Worm (Caenorhabditis elegans) whole organism, L4 larva: Measurements from ENCODE around the gene C12D5.10.
A peak's percentile ranks its signal among the peaks of the same experiment; 100 is the strongest.

Experiments
- D1046.2 ChIP-seq: fragments of 200-800 bp; sonication (Bioruptor generic); IDR thresholded peaks from 2 replicates; pipeline ENCODE4 v1.3.6; 2022; ENCODE audit warnings: missing genetic modification characterization, missing compliant biosample characterization
- F10B5.3 ChIP-seq: sonication (generic microtip); optimal IDR thresholded peaks from 2 replicates; lab custom pipeline; 2016; ENCODE audit warnings: mild to moderate bottlenecking, missing genetic modification characterization, missing compliant biosample characterization
- F26F4.8 ChIP-seq: fragments of 200-800 bp; sonication (Bioruptor generic); conservative IDR thresholded peaks from 2 replicates; pipeline ENCODE4 v1.3.6; 2022; ENCODE audit warnings: missing genetic modification characterization, missing compliant biosample characterization
- F37D6.2 ChIP-seq: sonication (generic microtip); optimal IDR thresholded peaks from 2 replicates; lab custom pipeline; 2016; ENCODE audit warnings: mild to moderate bottlenecking, missing genetic modification characterization, missing compliant biosample characterization
- F49E8.2 ChIP-seq: sonication (generic microtip); optimal IDR thresholded peaks from 2 replicates; lab custom pipeline; 2016; ENCODE audit warnings: missing compliant biosample characterization, mild to moderate bottlenecking, missing genetic modification characterization, borderline replicate concordance
- T26A8.4 ChIP-seq: fragments of 200-800 bp; sonication (Bioruptor generic); IDR thresholded peaks from 2 replicates; pipeline ENCODE4 v1.3.6; 2022; ENCODE audit warnings: missing genetic modification characterization, missing compliant biosample characterization
- Y105C5A.15 ChIP-seq: fragments of 200-800 bp; sonication (Bioruptor generic); IDR thresholded peaks from 2 replicates; pipeline ENCODE4 v1.3.6; 2022; ENCODE audit warnings: missing genetic modification characterization, missing compliant biosample characterization
- ZK337.2 ChIP-seq: fragments of 200-800 bp; sonication (Bioruptor generic); IDR thresholded peaks from 2 replicates; pipeline ENCODE4 v1.3.6; 2022; ENCODE audit warnings: missing genetic modification reagents, missing genetic modification characterization, missing compliant biosample characterization
- aha-1 ChIP-seq: fragments of 150-350 bp; peaks from one replicate; lab custom pipeline; 2014; ENCODE audit warnings: missing biosample characterization, missing genetic modification characterization
- aly-2 ChIP-seq: sonication (generic microtip); optimal IDR thresholded peaks from 2 replicates; lab custom pipeline; 2018; ENCODE audit warnings: missing biosample characterization, missing genetic modification characterization
- ama-1 ChIP-seq: fragments of 150-350 bp; optimal IDR thresholded peaks from 2 replicates; lab custom pipeline; 2014; ENCODE audit warnings: inconsistent platforms, mixed read lengths
- arid-1 ChIP-seq: fragments of 200-800 bp; sonication (Bioruptor generic); conservative IDR thresholded peaks from 2 replicates; pipeline ENCODE4 v1.3.6; 2022; ENCODE audit warnings: missing genetic modification reagents, missing genetic modification characterization, missing compliant biosample characterization
- attf-4 ChIP-seq: sonication (generic microtip); optimal IDR thresholded peaks from 3 replicates; lab custom pipeline; 2017; ENCODE audit warnings: missing biosample characterization, missing genetic modification characterization
- ceh-28 ChIP-seq: fragments of 150-350 bp; optimal IDR thresholded peaks from 2 replicates; lab custom pipeline; 2014; ENCODE audit warnings: missing biosample characterization, missing genetic modification reagents, missing genetic modification characterization
- ceh-32 ChIP-seq: sonication (generic microtip); optimal IDR thresholded peaks from 2 replicates; lab custom pipeline; 2016; ENCODE audit warnings: mild to moderate bottlenecking, missing genetic modification characterization, missing compliant biosample characterization; ENCODE audit not compliant: poor library complexity
- ceh-44 ChIP-seq: fragments of 200-800 bp; sonication (Bioruptor generic); IDR thresholded peaks from 2 replicates; pipeline ENCODE4 v1.3.6; 2022; ENCODE audit warnings: missing genetic modification reagents, missing genetic modification characterization, missing compliant biosample characterization
- ceh-82 ChIP-seq: sonication (generic microtip); optimal IDR thresholded peaks from 2 replicates; lab custom pipeline; 2017; ENCODE audit warnings: missing biosample characterization, missing genetic modification characterization
- daf-19 ChIP-seq: fragments of 200-800 bp; sonication (Bioruptor generic); conservative IDR thresholded peaks from 2 replicates; pipeline ENCODE4 v1.3.6; 2022; ENCODE audit warnings: missing genetic modification characterization, missing compliant biosample characterization
- daf-8 ChIP-seq: fragments of 200-800 bp; sonication (Bioruptor generic); IDR thresholded peaks from 2 replicates; pipeline ENCODE4 v1.3.6; 2022; ENCODE audit warnings: missing genetic modification characterization, missing compliant biosample characterization
- dmd-8 ChIP-seq: fragments of 200-800 bp; sonication (Bioruptor generic); IDR thresholded peaks from 2 replicates; pipeline ENCODE4 v1.3.6; 2022; ENCODE audit warnings: missing genetic modification characterization, missing compliant biosample characterization
- dve-1 ChIP-seq: sonication (generic microtip); optimal IDR thresholded peaks from 2 replicates; lab custom pipeline; 2017; ENCODE audit warnings: antibody characterized with exemption, mild to moderate bottlenecking, missing genetic modification characterization, missing compliant biosample characterization; ENCODE audit not compliant: insufficient read depth
- fkh-10 ChIP-seq: fragments of 150-350 bp; optimal IDR thresholded peaks from 2 replicates; lab custom pipeline; 2014; ENCODE audit warnings: missing biosample characterization, missing genetic modification reagents, missing genetic modification characterization
- hlh-11 ChIP-seq: fragments of 200-800 bp; sonication (Bioruptor generic); optimal IDR thresholded peaks from 2 replicates; lab custom pipeline; 2018; ENCODE audit warnings: mild to moderate bottlenecking, missing genetic modification characterization, missing compliant biosample characterization
- hmg-1.1 ChIP-seq: fragments of 200-800 bp; sonication (Bioruptor generic); IDR thresholded peaks from 2 replicates; pipeline ENCODE4 v1.3.6; 2022; ENCODE audit warnings: missing genetic modification reagents, missing genetic modification characterization, missing compliant biosample characterization
- lin-15B ChIP-seq: fragments of 150-350 bp; sonication (generic microtip); optimal IDR thresholded peaks from 3 replicates; lab custom pipeline; 2014; ENCODE audit warnings: missing biosample characterization, missing genetic modification characterization
- lin-38 ChIP-seq: fragments of 200-800 bp; sonication (Bioruptor generic); IDR thresholded peaks from 2 replicates; pipeline ENCODE4 v1.3.6; 2022; ENCODE audit warnings: missing genetic modification reagents, missing genetic modification characterization, missing compliant biosample characterization
- lin-39 ChIP-seq: fragments of 150-350 bp; optimal IDR thresholded peaks from 2 replicates; lab custom pipeline; 2014; ENCODE audit warnings: missing biosample characterization, missing genetic modification reagents, missing genetic modification characterization
- lsy-2 ChIP-seq, 2 experiments: fragments of 150-350 bp in 1 of 2; sonication (generic microtip) in 1 of 2; optimal IDR thresholded peaks; 2 replicates each; lab custom pipeline; 2014 to 2017; ENCODE audit warnings: missing biosample characterization in 2 of 2, missing genetic modification characterization in 2 of 2
- mdt-29 ChIP-seq: fragments of 200-800 bp; sonication (Bioruptor generic); IDR thresholded peaks from 2 replicates; pipeline ENCODE4 v1.3.6; 2022; ENCODE audit warnings: missing genetic modification reagents, missing genetic modification characterization, missing compliant biosample characterization
- mep-1 ChIP-seq: fragments of 150-350 bp; sonication (generic microtip); optimal IDR thresholded peaks from 3 replicates; lab custom pipeline; 2014; ENCODE audit warnings: missing biosample characterization, missing genetic modification characterization
- mes-2 ChIP-seq: sonication (generic microtip); optimal IDR thresholded peaks from 2 replicates; lab custom pipeline; 2016; ENCODE audit warnings: missing genotype, mild to moderate bottlenecking, missing genetic modification characterization, missing compliant biosample characterization; ENCODE audit not compliant: poor library complexity, severe bottlenecking
- nhr-11 ChIP-seq: fragments of 150-350 bp; optimal IDR thresholded peaks from 2 replicates; lab custom pipeline; 2014; ENCODE audit warnings: missing biosample characterization, missing genetic modification characterization
- nhr-6 ChIP-seq: fragments of 150-350 bp; optimal IDR thresholded peaks from 2 replicates; lab custom pipeline; 2014; ENCODE audit warnings: missing biosample characterization, missing genetic modification characterization
- nhr-77 ChIP-seq: fragments of 150-350 bp; optimal IDR thresholded peaks from 2 replicates; lab custom pipeline; 2014; ENCODE audit warnings: missing biosample characterization, missing genetic modification characterization
- pha-4 ChIP-seq, 2 experiments: fragments of 150-350 bp in 1 of 2; fragments of 200-800 bp in 1 of 2; sonication (Bioruptor generic) in 1 of 2; IDR thresholded peaks in 1 of 2; optimal IDR thresholded peaks in 1 of 2; 2 replicates each; pipeline versions ENCODE4 v1.3.6 to Lab custom; 2014 to 2022; ENCODE audit warnings: missing genetic modification characterization in 2 of 2, missing genetic modification reagents in 2 of 2, missing biosample characterization in 1 of 2, missing compliant biosample characterization in 1 of 2
- pqm-1 ChIP-seq: sonication (generic microtip); optimal IDR thresholded peaks from 2 replicates; lab custom pipeline; 2017; ENCODE audit warnings: missing biosample characterization, missing genetic modification characterization
- skn-1 ChIP-seq: fragments of 150-350 bp; optimal IDR thresholded peaks from 2 replicates; lab custom pipeline; 2014; ENCODE audit warnings: missing biosample characterization, missing genetic modification characterization
- snpc-1.2 ChIP-seq: fragments of 200-800 bp; sonication (Bioruptor generic); IDR thresholded peaks from 2 replicates; pipeline ENCODE4 v1.3.6; 2022; ENCODE audit warnings: missing genetic modification reagents, missing genetic modification characterization, missing compliant biosample characterization
- snpc-4 ChIP-seq: fragments of 150-350 bp; optimal IDR thresholded peaks from 2 replicates; lab custom pipeline; 2014; ENCODE audit warnings: missing biosample characterization, missing genetic modification characterization
- spr-3 ChIP-seq: fragments of 200-800 bp; sonication (Bioruptor generic); optimal IDR thresholded peaks from 2 replicates; lab custom pipeline; 2018; ENCODE audit warnings: mild to moderate bottlenecking, missing genetic modification characterization, missing compliant biosample characterization
- unc-130 ChIP-seq: sonication (generic microtip); optimal IDR thresholded peaks from 2 replicates; lab custom pipeline; 2016; ENCODE audit warnings: missing genetic modification reagents, missing genetic modification characterization, missing compliant biosample characterization
- unc-62 ChIP-seq, 3 experiments: fragments of 150-350 bp in 1 of 3; sonication (generic microtip); optimal IDR thresholded peaks in 2 of 3; peaks in 1 of 3; 1 replicate in 1 of 3; 2 replicates in 2 of 3; lab custom pipeline; 2014 to 2017; ENCODE audit warnings: missing biosample characterization in 3 of 3, missing genetic modification characterization in 3 of 3, missing genetic modification reagents in 3 of 3, missing genotype in 1 of 3
- vab-7 ChIP-seq: fragments of 200-800 bp; sonication (Bioruptor generic); IDR thresholded peaks from 2 replicates; pipeline ENCODE4 v1.3.6; 2022; ENCODE audit warnings: missing genetic modification reagents, missing genetic modification characterization, missing compliant biosample characterization
- zfp-2 ChIP-seq: sonication (generic microtip); optimal IDR thresholded peaks from 2 replicates; lab custom pipeline; 2016; ENCODE audit warnings: mild to moderate bottlenecking, missing genetic modification characterization, missing compliant biosample characterization
- zip-2 ChIP-seq: fragments of 150-350 bp; optimal IDR thresholded peaks from 2 replicates; lab custom pipeline; 2014; ENCODE audit warnings: missing biosample characterization, missing genetic modification characterization

Gene C12D5.10

ce11 chrV:7730488-7730887 lies 37.2 kb upstream of the C12D5.10 start (continued):
- 0 out of 2 replicates have a peak, but pooled peaks have one; percentile 61 for TF ChIP-seq arid-1 (GFP tag; lab: Robert Waterston, UW)
- no peak for TF ChIP-seq lin-15B
- 0 out of 2 replicates have a peak, but pooled peaks have one; percentile 45 for TF ChIP-seq hmg-1.1 (GFP tag; lab: Robert Waterston, UW)
- no peak for TF ChIP-seq pqm-1 (tag; lab: Kevin White, UChicago)
- TF ChIP-seq skn-1 (tag; lab: Kevin White, UChicago) = no peak
- no peak for TF ChIP-seq attf-4
- TF ChIP-seq unc-62 (GFP tag; optimal IDR thresholded peaks at IDR 0.05 in 1 of 2; lab: Kevin White, UChicago) = peak in 1 of 2 experiments; percentile 8
- no peak for TF ChIP-seq unc-62 (tag; optimal IDR thresholded peaks at IDR 0.05; lab: Kevin White, UChicago)
- TF ChIP-seq F49E8.2 (tag; lab: Kevin White, UChicago) = no peak
- peak; percentile 77 for TF ChIP-seq T26A8.4 (GFP tag; lab: Robert Waterston, UW)
- no peak for TF ChIP-seq daf-8 (GFP tag; lab: Robert Waterston, UW)
- no peak for TF ChIP-seq zip-2 (tag; lab: Kevin White, UChicago)
- TF ChIP-seq snpc-1.2 (GFP tag; lab: Robert Waterston, UW) = peak; percentile 52; the same call in 1 of the 2 replicates
- no peak for TF ChIP-seq ZK337.2 (GFP tag; lab: Robert Waterston, UW)
- TF ChIP-seq zfp-2 (tag; lab: Kevin White, UChicago) = no peak
- no peak for TF ChIP-seq Y105C5A.15 (GFP tag; lab: Robert Waterston, UW)
- TF ChIP-seq spr-3 = peak; percentile 1
- no peak for TF ChIP-seq aha-1 (tag; lab: Kevin White, UChicago)
- no peak for TF ChIP-seq ceh-32 (tag; lab: Kevin White, UChicago)

- TF ChIP-seq mdt-29 (GFP tag; lab: Robert Waterston, UW) (no peak), unc-62 (GFP tag; optimal IDR thresholded peaks at IDR 0.05 in 1 of 2; lab: Kevin White, UChicago) (peak in 1 of 2 experiments; percentile 55), unc-62 (tag; optimal IDR thresholded peaks at IDR 0.05; lab: Kevin White, UChicago) (no peak)
These were observed 35.4 kb upstream of the C12D5.10 start, which contains the start of gene Y97E10C.1 for ce11 chrV:7728679-7729027. Y97E10C.1 (plus strand) TSS chrV:7728879.

ce11 chrV:7728003-7728678 lies 34.8 kb upstream of the C12D5.10 start:
- TF ChIP-seq lin-39 (tag; lab: Kevin White, UChicago) (peak; percentile 9), fkh-10 (peak; percentile 73), Y105C5A.15 (GFP tag; lab: Robert Waterston, UW) (no peak), daf-19 (GFP tag; lab: Robert Waterston, UW) (no peak), pha-4 (GFP tag; IDR thresholded peaks at IDR 0.05; lab: Robert Waterston, UW) (peak; percentile 57; the same call in 1 of the 2 replicates), pha-4 (tag; optimal IDR thresholded peaks at IDR 0.05; lab: Kevin White, UChicago) (no peak), ceh-82 (no peak), lsy-2 (tag; optimal IDR thresholded peaks at IDR 0.05; lab: Kevin White, UChicago) (peak; percentile 77), dmd-8 (GFP tag; lab: Robert Waterston, UW) (no peak), nhr-6 (tag; lab: Kevin White, UChicago) (no peak), mep-1 (tag; lab: Kevin White, UChicago) (peak; percentile 57), vab-7 (GFP tag; lab: Robert Waterston, UW) (no peak), mes-2 (tag; lab: Kevin White, UChicago) (peak; percentile 37), snpc-4 (tag; lab: Kevin White, UChicago) (no peak), unc-130 (GFP tag; lab: Kevin White, UChicago) (no peak), F37D6.2 (tag; lab: Kevin White, UChicago) (peak; percentile 81), pqm-1 (tag; lab: Kevin White, UChicago) (no peak), D1046.2 (GFP tag; lab: Robert Waterston, UW) (0 out of 2 replicates have a peak, but pooled peaks have one; percentile 4), F26F4.8 (GFP tag; lab: Robert Waterston, UW) (no peak), ceh-32 (tag; lab: Kevin White, UChicago) (peak; percentile 59), nhr-11 (peak; percentile 75), dve-1 (tag; lab: Kevin White, UChicago) (peak; percentile 29), ama-1 (lab: Kevin White, UChicago) (no peak), hmg-1.1 (GFP tag; lab: Robert Waterston, UW) (peak; percentile 84), snpc-1.2 (GFP tag; lab: Robert Waterston, UW) (no peak), nhr-77 (peak; percentile 36), ceh-28 (tag; lab: Kevin White, UChicago) (peak; percentile 58), hlh-11 (tag; lab: Kevin White, UChicago) (peak; percentile 91), ceh-44 (GFP tag; lab: Robert Waterston, UW) (no peak), aha-1 (tag; lab: Kevin White, UChicago) (peak; percentile 99), F10B5.3 (no peak), aly-2 (tag; lab: Kevin White, UChicago) (no peak), lin-38 (GFP tag; lab: Robert Waterston, UW) (peak; percentile 54)
